Worm (Caenorhabditis elegans) whole organism, L1 larva: ENCODE measurements around the gene lgc-37.

ENCODE experiments used
- ceh-82 ChIP-seq, 3 experiments: fragments of 150-350 bp in 1 of 3; sonication (generic microtip) in 2 of 3; optimal IDR thresholded peaks; 2 replicates each; lab custom pipeline; 2014 to 2017; ENCODE audit warnings: missing biosample characterization in 3 of 3, missing genetic modification characterization in 3 of 3
- elt-2 ChIP-seq: sonication (generic microtip); optimal IDR thresholded peaks from 2 replicates; lab custom pipeline; 2016; ENCODE audit warnings: missing genetic modification characterization, mild to moderate bottlenecking, inconsistent platforms, missing compliant biosample characterization, missing genetic modification reagents
- pqm-1 ChIP-seq: sonication (generic microtip); optimal IDR thresholded peaks from 3 replicates; lab custom pipeline; 2017; ENCODE audit warnings: missing biosample characterization, missing genetic modification characterization
- sox-4 ChIP-seq: sonication (generic microtip); optimal IDR thresholded peaks from 2 replicates; lab custom pipeline; 2016; ENCODE audit warnings: missing genetic modification characterization, missing compliant biosample characterization

- TF ChIP-seq sox-4 (tag; lab: Kevin White, UChicago): no peak
- no peak for TF ChIP-seq elt-2 (tag; lab: Kevin White, UChicago)
- no peak for TF ChIP-seq pqm-1 (tag; lab: Kevin White, UChicago)
- TF ChIP-seq ceh-82 (tag; optimal IDR thresholded peaks at IDR 0.05; lab: Kevin White, UChicago): no peak
Measured at ce11 chrIII:12838299-12838698, 53.3 kb downstream of the lgc-37 start.
